Fruit fly (Drosophila melanogaster): ENCODE results near the gene CG6999.

The CG6999 gene

DNA sequence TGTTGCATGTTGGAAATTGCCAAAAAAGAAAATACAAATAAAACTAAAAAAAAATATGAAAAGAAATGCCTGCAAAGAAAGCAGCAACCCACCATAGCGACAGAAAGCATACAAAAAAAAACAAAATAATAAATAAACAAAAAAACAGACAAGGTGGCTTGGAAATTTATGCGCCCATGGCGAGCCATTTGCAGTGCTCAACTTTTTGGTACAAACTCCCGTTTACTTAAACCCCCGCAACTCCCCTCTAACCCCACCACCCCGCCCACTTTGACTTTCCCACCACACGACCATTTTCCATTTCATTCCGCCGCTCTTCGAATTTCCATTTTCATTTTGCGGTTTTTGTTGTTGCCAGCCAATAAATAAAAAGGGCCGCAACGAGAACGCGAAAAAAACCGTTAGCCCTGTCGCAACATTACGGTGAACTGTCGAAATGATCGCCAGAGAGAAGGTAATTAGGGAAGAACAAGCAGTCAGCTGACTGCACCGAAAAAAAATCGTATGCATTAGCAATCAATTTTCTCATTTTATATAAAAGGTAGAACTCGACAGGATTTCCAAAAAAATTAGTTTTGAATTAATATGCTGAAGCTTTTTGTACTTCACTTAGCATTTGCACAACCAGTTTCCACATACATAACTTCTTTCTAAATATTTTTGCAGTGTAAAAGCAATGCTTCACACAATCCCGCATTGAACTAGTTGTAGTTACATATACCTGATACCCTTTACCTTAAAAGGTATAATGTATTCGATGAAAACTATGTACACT lies 48.8 kb downstream of the CG6999 start (continued):
- TF ChIP-seq CG7963 (GFP tag; IDR thresholded peaks at IDR 0.05; ENCODE audit: partially characterized antibody): no peak
- TF ChIP-seq CG14710 (tag; optimal IDR thresholded peaks at IDR 0.05): peak; percentile 39
- no peak for TF ChIP-seq Bteb2 (GFP tag; optimal IDR thresholded peaks at IDR 0.05)
- TF ChIP-seq CG15514 (GFP tag; optimal IDR thresholded peaks at IDR 0.05): peak; percentile 26
- TF ChIP-seq tio (GFP tag; optimal IDR thresholded peaks at IDR 0.05): no peak
- TF ChIP-seq Fer1 (GFP tag; optimal IDR thresholded peaks at IDR 0.05): peak; percentile 23
- TF ChIP-seq sens-2 (GFP tag; IDR thresholded peaks at IDR 0.05): no peak
- TF ChIP-seq Oli (tag; optimal IDR thresholded peaks at IDR 0.05): peak; percentile 59
- no peak for TF ChIP-seq z (GFP tag; IDR thresholded peaks at IDR 0.05)
- TF ChIP-seq CG4730 (GFP tag; IDR thresholded peaks at IDR 0.05): peak; percentile 38; the same call in 1 of the 2 replicates
- TF ChIP-seq CG10431 (GFP tag; optimal IDR thresholded peaks at IDR 0.05): no peak
- peak; percentile 74 for TF ChIP-seq Sox102F (GFP tag; optimal IDR thresholded peaks at IDR 0.05)
- TF ChIP-seq CG43689 (GFP tag; IDR thresholded peaks at IDR 0.05): no peak
- TF ChIP-seq CG13287 (GFP tag; IDR thresholded peaks at IDR 0.05; ENCODE audit: partially characterized antibody): no peak
- TF ChIP-seq zen2 (GFP tag; IDR thresholded peaks at IDR 0.05; ENCODE audit: partially characterized antibody): no peak
- TF ChIP-seq HLH4C (GFP tag; IDR thresholded peaks at IDR 0.05; ENCODE audit: partially characterized antibody): no peak
- TF ChIP-seq so (GFP tag; IDR thresholded peaks at IDR 0.05): no peak
- TF ChIP-seq CG17328 (GFP tag; IDR thresholded peaks at IDR 0.05): peak; percentile 60
- peak; percentile 18 for TF ChIP-seq CG12219 (GFP tag; optimal IDR thresholded peaks at IDR 0.05)
- peak; percentile 55 for TF ChIP-seq Hsf (GFP tag; optimal IDR thresholded peaks at IDR 0.05)
- TF ChIP-seq CG3281 (GFP tag; optimal IDR thresholded peaks at IDR 0.05): peak; percentile 34
- TF ChIP-seq CG3995 (GFP tag; optimal IDR thresholded peaks at IDR 0.05): no peak
- TF ChIP-seq CG3163 (GFP tag; optimal IDR thresholded peaks at IDR 0.05): no peak
- peak; percentile 16 for TF ChIP-seq CG4820 (GFP tag; optimal IDR thresholded peaks at IDR 0.05)
- peak; percentile 25 for TF ChIP-seq run (tag; optimal IDR thresholded peaks at IDR 0.05)
- TF ChIP-seq kni (GFP tag; optimal IDR thresholded peaks at IDR 0.05): no peak
- TF ChIP-seq kay (GFP tag; optimal IDR thresholded peaks at IDR 0.05): no peak
- peak; percentile 43 for TF ChIP-seq CG16863 (GFP tag; optimal IDR thresholded peaks at IDR 0.05)
- TF ChIP-seq D (optimal IDR thresholded peaks at IDR 0.05): no peak
- peak; percentile 8 for TF ChIP-seq D (GFP tag; optimal IDR thresholded peaks at IDR 0.05)
- peak; percentile 2 for TF ChIP-seq Dek (tag; optimal IDR thresholded peaks at IDR 0.05)
- no peak for TF ChIP-seq CG13894 (tag; optimal IDR thresholded peaks at IDR 0.05)
- TF ChIP-seq Hey (tag; optimal IDR thresholded peaks at IDR 0.05): no peak
- no peak for TF ChIP-seq CG33557 (GFP tag; optimal IDR thresholded peaks at IDR 0.05)
- peak; percentile 14 for TF ChIP-seq CG12659 (GFP tag; optimal IDR thresholded peaks at IDR 0.05)
- TF ChIP-seq bcd (GFP tag; optimal IDR thresholded peaks at IDR 0.05): peak; percentile 31
- no peak for TF ChIP-seq Hmx (GFP tag; optimal IDR thresholded peaks at IDR 0.05)
- TF ChIP-seq fd96Cb (tag; optimal IDR thresholded peaks at IDR 0.05): peak; percentile 35
- no peak for TF ChIP-seq CG11085 (GFP tag; IDR thresholded peaks at IDR 0.05)
- TF ChIP-seq Adf1 (GFP tag; IDR thresholded peaks at IDR 0.05): no peak
- TF ChIP-seq Dfd (GFP tag; optimal IDR thresholded peaks at IDR 0.05): no peak
- no peak for TF ChIP-seq ara (GFP tag; IDR thresholded peaks at IDR 0.05)
- peak; percentile 58 for TF ChIP-seq CG8924 (tag; optimal IDR thresholded peaks at IDR 0.05)
- TF ChIP-seq scrt (GFP tag; optimal IDR thresholded peaks at IDR 0.05): no peak
- TF ChIP-seq CG4854 (GFP tag; optimal IDR thresholded peaks at IDR 0.05): no peak
- TF ChIP-seq Dad (GFP tag; optimal IDR thresholded peaks at IDR 0.05): peak; percentile 4
- TF ChIP-seq CG12104 (GFP tag; optimal IDR thresholded peaks at IDR 0.05): no peak
- TF ChIP-seq stc (GFP tag; IDR thresholded peaks at IDR 0.05): peak; percentile 52; the same call in 1 of the 2 replicates
- TF ChIP-seq CG7556 (GFP tag; optimal IDR thresholded peaks at IDR 0.05): peak; percentile 12
- TF ChIP-seq gt (GFP tag; IDR thresholded peaks at IDR 0.05): no peak

Measured in whole organism, embryonic.